Worm (Caenorhabditis elegans) whole organism, late embryonic: ENCODE data around the gene dmsr-10.

ENCODE experiments used
- C38D4.7 ChIP-seq: fragments of 200-800 bp; sonication (Bioruptor generic); optimal IDR thresholded peaks from 2 replicates; lab custom pipeline; 2018; ENCODE audit warnings: mild to moderate bottlenecking, missing genetic modification characterization, moderate library complexity, missing compliant biosample characterization
- che-1 ChIP-seq: sonication (generic microtip); optimal IDR thresholded peaks from 2 replicates; lab custom pipeline; 2016; ENCODE audit warnings: mild to moderate bottlenecking, missing genetic modification characterization, missing compliant biosample characterization
- eyg-1 ChIP-seq: sonication (generic microtip); optimal IDR thresholded peaks from 2 replicates; lab custom pipeline; 2016; ENCODE audit warnings: missing genotype, missing genetic modification characterization, missing compliant biosample characterization
- gmeb-2 ChIP-seq: sonication (generic microtip); optimal IDR thresholded peaks from 2 replicates; lab custom pipeline; 2016; ENCODE audit warnings: missing genetic modification characterization, inconsistent platforms, missing compliant biosample characterization
- hlh-6 ChIP-seq: sonication (generic microtip); optimal IDR thresholded peaks from 2 replicates; lab custom pipeline; 2016; ENCODE audit warnings: missing genotype, missing genetic modification characterization, missing compliant biosample characterization
- odd-2 ChIP-seq: sonication (generic microtip); optimal IDR thresholded peaks from 2 replicates; lab custom pipeline; 2017; ENCODE audit warnings: antibody characterized with exemption, mild to moderate bottlenecking, missing genetic modification characterization, missing compliant biosample characterization
- pat-9 ChIP-seq: fragments of 200-800 bp; sonication (Bioruptor generic); optimal IDR thresholded peaks from 2 replicates; lab custom pipeline; 2018; ENCODE audit warnings: mild to moderate bottlenecking, missing genetic modification characterization, moderate library complexity, missing compliant biosample characterization
- pha-2 ChIP-seq: sonication (generic microtip); optimal IDR thresholded peaks from 2 replicates; lab custom pipeline; 2017; ENCODE audit warnings: mild to moderate bottlenecking, missing genetic modification characterization, missing compliant biosample characterization
- pha-4 ChIP-seq: fragments of 150-350 bp; optimal IDR thresholded peaks from 2 replicates; lab custom pipeline; 2018; ENCODE audit warnings: missing biosample characterization, missing genetic modification reagents, missing genetic modification characterization
- pros-1 ChIP-seq: fragments of 150-350 bp; optimal IDR thresholded peaks from 2 replicates; lab custom pipeline; 2014; ENCODE audit warnings: missing biosample characterization, missing genetic modification reagents, missing genetic modification characterization
- rnt-1 ChIP-seq: sonication (generic microtip); optimal IDR thresholded peaks from 2 replicates; lab custom pipeline; 2016; ENCODE audit warnings: missing genetic modification characterization, missing compliant biosample characterization
- tbx-7 ChIP-seq: sonication (generic microtip); optimal IDR thresholded peaks from 2 replicates; lab custom pipeline; 2016; ENCODE audit warnings: missing genotype, missing genetic modification characterization, missing compliant biosample characterization

DNA sequence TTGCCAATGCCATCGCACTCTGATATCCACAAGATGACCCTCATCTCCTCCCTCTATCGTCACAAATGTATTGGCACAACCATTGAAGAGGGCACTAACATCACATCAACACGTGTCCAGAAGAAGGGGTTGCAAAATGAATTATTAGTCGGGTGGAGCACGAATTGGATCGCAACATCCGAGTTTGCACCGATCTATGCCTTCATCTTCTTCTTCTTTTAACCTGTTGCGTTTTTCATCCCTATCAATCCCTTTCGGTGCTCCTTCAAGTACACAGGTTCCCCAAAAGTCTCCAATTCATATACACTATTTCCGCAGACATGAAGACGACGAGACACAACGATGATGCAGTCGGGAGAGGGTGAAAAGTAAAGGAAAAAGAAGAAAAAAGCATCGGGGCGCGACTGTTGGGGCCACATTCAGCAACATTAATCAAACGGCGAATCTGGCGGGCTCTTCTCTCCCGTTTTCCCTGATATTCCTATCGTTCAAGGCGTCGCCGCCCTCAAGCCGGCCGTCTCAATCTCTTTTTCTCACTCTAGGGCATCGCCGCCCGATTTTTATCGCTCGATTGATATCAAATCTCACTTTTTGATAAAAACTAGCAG is 50.2 kb downstream of the dmsr-10 start:
- TF ChIP-seq pat-9 (tag; lab: Kevin White, UChicago) (no peak), hlh-6 (no peak), pha-2 (tag; lab: Kevin White, UChicago) (no peak), C38D4.7 (no peak), odd-2 (no peak), pha-4 (tag; lab: Kevin White, UChicago) (no peak), eyg-1 (tag; lab: Kevin White, UChicago) (no peak), tbx-7 (tag; lab: Kevin White, UChicago) (no peak), che-1 (tag; lab: Kevin White, UChicago) (no peak), gmeb-2 (tag; lab: Kevin White, UChicago) (no peak), rnt-1 (tag; lab: Kevin White, UChicago) (no peak), pros-1 (no peak)
